Worm (Caenorhabditis elegans) whole organism, early embryonic: ENCODE measurements around the gene F28F8.9.
"Not testable (repeated sequence)": the region's sequence is repeated elsewhere in the genome, so short reads cannot be mapped to it uniquely, and the experiment has no call there.

Source experiments
- ets-7 ChIP-seq: sonication (generic microtip); optimal IDR thresholded peaks from 2 replicates; lab custom pipeline; 2016; ENCODE audit warnings: missing genotype, missing genetic modification characterization, missing compliant biosample characterization
- hmbx-1 ChIP-seq: sonication (generic microtip); optimal IDR thresholded peaks from 2 replicates; lab custom pipeline; 2016; ENCODE audit warnings: mild to moderate bottlenecking, missing genetic modification characterization, missing compliant biosample characterization
- sea-1 ChIP-seq: fragments of 200-800 bp; sonication (Bioruptor generic); conservative IDR thresholded peaks from 2 replicates; pipeline ENCODE4 v1.3.6; 2022; ENCODE audit warnings: missing genetic modification characterization, missing compliant biosample characterization
- tbx-37 ChIP-seq: fragments of 200-800 bp; sonication (Bioruptor generic); conservative IDR thresholded peaks from 2 replicates; pipeline ENCODE4 v1.3.6; 2022; ENCODE audit warnings: missing genetic modification reagents, missing genetic modification characterization, missing compliant biosample characterization
- tra-4 ChIP-seq: sonication (generic microtip); optimal IDR thresholded peaks from 2 replicates; lab custom pipeline; 2017; ENCODE audit warnings: missing genetic modification characterization, missing compliant biosample characterization

- not testable (repeated sequence) for TF ChIP-seq tbx-37 (GFP tag; lab: Robert Waterston, UW); hmbx-1 (tag; lab: Kevin White, UChicago); ets-7 (tag; lab: Kevin White, UChicago); tra-4 (tag; lab: Kevin White, UChicago); sea-1 (GFP tag; lab: Robert Waterston, UW)
Observed at ce11 chrV:15599762-15600161, 21.3 kb upstream of the F28F8.9 start, which contains the start of gene B0391.14.
